Worm (Caenorhabditis elegans): ENCODE results near the gene srw-24.

DNA sequence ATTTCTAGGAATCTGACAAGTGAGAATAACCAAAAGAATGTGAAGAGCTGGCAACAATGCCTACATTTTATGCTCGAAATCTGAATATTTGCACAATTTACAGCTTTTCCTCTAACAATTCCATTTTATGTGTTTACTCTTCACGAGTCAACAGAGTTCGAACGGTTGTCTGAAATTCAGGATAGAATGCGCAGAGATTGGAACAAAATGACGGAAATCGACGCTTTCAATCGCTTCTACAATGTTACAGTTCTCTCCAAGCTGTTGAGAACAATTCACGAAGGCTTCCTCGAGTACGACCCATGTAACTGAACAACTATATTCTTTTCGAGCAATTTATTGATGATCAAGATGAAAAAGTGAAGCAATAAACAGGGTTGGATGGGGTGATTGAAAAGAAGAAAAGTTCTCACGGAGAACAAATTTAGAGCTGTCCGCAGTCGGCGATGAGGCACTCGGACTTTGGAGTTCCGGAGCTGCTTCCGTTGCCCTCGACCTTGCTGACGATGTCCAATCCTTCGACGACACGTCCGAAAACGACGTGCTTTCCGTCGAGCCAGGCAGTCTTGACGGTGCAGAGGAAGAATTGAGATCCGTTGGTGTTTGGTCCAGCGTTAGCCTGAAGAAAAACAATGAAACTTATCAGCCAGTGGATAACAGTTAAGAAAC lies 37.4 kb upstream of the srw-24 start, which contains the start of gene Y75B12B.3:
- TF ChIP-seq unc-62 (GFP tag; optimal IDR thresholded peaks at IDR 0.05) (no peak), snpc-4 (tag; optimal IDR thresholded peaks at IDR 0.05) (no peak), ztf-11 (tag; optimal IDR thresholded peaks at IDR 0.05) (no peak), unc-39 (tag; optimal IDR thresholded peaks at IDR 0.05) (no peak), elt-3 (tag; optimal IDR thresholded peaks at IDR 0.05) (no peak), mab-5 (tag; optimal IDR thresholded peaks at IDR 0.05) (no peak), lin-13 (tag; optimal IDR thresholded peaks at IDR 0.05) (no peak), tbx-8 (GFP tag; optimal IDR thresholded peaks at IDR 0.05) (no peak), bed-3 (GFP tag; optimal IDR thresholded peaks at IDR 0.05) (no peak), lsy-2 (tag; optimal IDR thresholded peaks at IDR 0.05) (no peak), ceh-43 (GFP tag; optimal IDR thresholded peaks at IDR 0.05) (no peak), ces-1 (GFP tag; optimal IDR thresholded peaks at IDR 0.05) (no peak), ceh-39 (tag; optimal IDR thresholded peaks at IDR 0.05) (no peak), mep-1 (tag; optimal IDR thresholded peaks at IDR 0.05) (no peak)
